Fruit fly (Drosophila melanogaster): ENCODE results near the gene CG14339.
A peak's percentile ranks its signal among the peaks of the same experiment; 100 is the strongest.

dm6 chr2L:1077469-1077993 lies 30.8 kb upstream of the CG14339 start, which contains the start of the genes S and ast:
- no peak for TF ChIP-seq CG8478 (optimal IDR thresholded peaks at IDR 0.05)
- peak; percentile 45 to 52 for TF ChIP-seq CTCF (optimal IDR thresholded peaks at IDR 0.05)
